Fruit fly (Drosophila melanogaster) whole organism, embryonic: ENCODE results near the gene Plap.

Experiments used
- Ada2b ChIP-seq: fragments of 200-800 bp; sonication (Bioruptor generic); IDR thresholded peaks from 2 replicates; pipeline ENCODE4 v1.3.6; 2022; ENCODE audit warnings: missing biosample characterization, missing genetic modification characterization
- CG14860 ChIP-seq: fragments of 200-800 bp; sonication (Bioruptor generic); IDR thresholded peaks from 3 replicates; pipeline ENCODE4 v1.3.6; 2022; ENCODE audit warnings: missing biosample characterization, missing genetic modification characterization; ENCODE audit not compliant: partially characterized antibody
- CG14965 ChIP-seq: fragments of 200-800 bp; sonication (Bioruptor generic); optimal IDR thresholded peaks from 2 replicates; lab custom pipeline; 2016; ENCODE audit warnings: missing biosample characterization, missing genetic modification characterization, borderline replicate concordance
- CG15011 ChIP-seq: fragments of 200-800 bp; sonication (Bioruptor generic); optimal IDR thresholded peaks from 3 replicates; lab custom pipeline; 2018; ENCODE audit warnings: missing biosample characterization, mild to moderate bottlenecking, missing genetic modification characterization
- CG16813 ChIP-seq: fragments of 200-800 bp; sonication (Bioruptor generic); IDR thresholded peaks from 3 replicates; pipeline ENCODE4 v1.3.6; 2022; ENCODE audit warnings: missing biosample characterization, missing genetic modification characterization; ENCODE audit not compliant: partially characterized antibody
- CG17612 ChIP-seq: fragments of 200-800 bp; sonication (Bioruptor generic); IDR thresholded peaks from 2 replicates; pipeline ENCODE4 v1.3.6; 2022; ENCODE audit warnings: missing biosample characterization, missing genetic modification characterization
- CG30403 ChIP-seq: fragments of 200-800 bp; sonication (Bioruptor generic); optimal IDR thresholded peaks from 3 replicates; lab custom pipeline; 2016; ENCODE audit warnings: missing biosample characterization, missing genetic modification characterization
- CG31365 ChIP-seq: fragments of 200-800 bp; sonication (Bioruptor generic); optimal IDR thresholded peaks from 2 replicates; lab custom pipeline; 2018; ENCODE audit warnings: missing biosample characterization, mild to moderate bottlenecking, missing genetic modification characterization
- CG32532 ChIP-seq: fragments of 200-800 bp; sonication (Bioruptor generic); IDR thresholded peaks from 2 replicates; pipeline ENCODE4 v1.3.6; 2022; ENCODE audit warnings: missing biosample characterization, missing genetic modification characterization
- CG34224 ChIP-seq: fragments of 200-800 bp; sonication (Bioruptor generic); IDR thresholded peaks from 3 replicates; pipeline ENCODE4 v1.3.6; 2022; ENCODE audit warnings: missing biosample characterization, missing genetic modification characterization; ENCODE audit not compliant: partially characterized antibody
- CG43689 ChIP-seq: fragments of 200-800 bp; sonication (Bioruptor generic); IDR thresholded peaks from 2 replicates; pipeline ENCODE4 v1.3.6; 2022; ENCODE audit warnings: missing biosample characterization, missing genetic modification characterization
- CG9797 ChIP-seq: fragments of 200-800 bp; sonication (Bioruptor generic); optimal IDR thresholded peaks from 3 replicates; lab custom pipeline; 2018; ENCODE audit warnings: missing biosample characterization, mild to moderate bottlenecking, missing genetic modification characterization
- Dbx ChIP-seq: fragments of 200-800 bp; sonication (Bioruptor generic); IDR thresholded peaks from 3 replicates; pipeline ENCODE4 v1.3.6; 2022; ENCODE audit warnings: missing biosample characterization, missing genetic modification characterization
- Dfd ChIP-seq, 2 experiments: fragments of >200 bp; optimal IDR thresholded peaks; 2 replicates each; lab custom pipeline; 2017; ENCODE audit warnings: missing biosample characterization in 2 of 2, missing genetic modification characterization in 2 of 2
- Fer1 ChIP-seq: fragments of 200-800 bp; sonication (Bioruptor generic); optimal IDR thresholded peaks from 2 replicates; lab custom pipeline; 2017; ENCODE audit warnings: missing biosample characterization, mild to moderate bottlenecking, missing genetic modification characterization
- GATAe ChIP-seq: fragments of 200-800 bp; sonication (Bioruptor generic); conservative IDR thresholded peaks from 2 replicates; pipeline ENCODE4 v1.3.6; 2022; ENCODE audit warnings: missing biosample characterization, missing genetic modification characterization
- HLH54F ChIP-seq: fragments of 200-800 bp; sonication (Bioruptor generic); optimal IDR thresholded peaks from 3 replicates; lab custom pipeline; 2016; ENCODE audit warnings: missing biosample characterization, missing genetic modification characterization
- Scr ChIP-seq: fragments of 200-800 bp; sonication (Bioruptor generic); IDR thresholded peaks from 2 replicates; pipeline ENCODE4 v1.3.6; 2022; ENCODE audit warnings: missing biosample characterization, missing genetic modification characterization; ENCODE audit not compliant: partially characterized antibody
- Sin3A ChIP-seq: fragments of >200 bp; optimal IDR thresholded peaks from 2 replicates; lab custom pipeline; 2018
- Tbp ChIP-seq: fragments of >200 bp; optimal IDR thresholded peaks from 2 replicates; lab custom pipeline; 2018; ENCODE audit warnings: missing biosample characterization, missing genetic modification characterization
- Usf ChIP-seq: fragments of 200-800 bp; sonication (Bioruptor generic); optimal IDR thresholded peaks from 2 replicates; lab custom pipeline; 2017; ENCODE audit warnings: missing genotype, missing biosample characterization, missing genetic modification characterization
- Xbp1 ChIP-seq: fragments of 200-800 bp; sonication (Bioruptor generic); optimal IDR thresholded peaks from 3 replicates; lab custom pipeline; 2016; ENCODE audit warnings: missing biosample characterization, mild to moderate bottlenecking, missing genetic modification characterization
- Xrp1 ChIP-seq: fragments of 200-800 bp; sonication (Bioruptor generic); IDR thresholded peaks from 2 replicates; pipeline ENCODE4 v1.3.6; 2022; ENCODE audit warnings: missing biosample characterization, missing genetic modification characterization
- YL-1 ChIP-seq: fragments of 200-800 bp; sonication (Bioruptor generic); optimal IDR thresholded peaks from 3 replicates; lab custom pipeline; 2017; ENCODE audit warnings: missing biosample characterization, mild to moderate bottlenecking, missing genetic modification characterization
- bigmax ChIP-seq: fragments of 200-800 bp; sonication (Bioruptor generic); optimal IDR thresholded peaks from 2 replicates; lab custom pipeline; 2018; ENCODE audit warnings: missing biosample characterization, mild to moderate bottlenecking, missing genetic modification characterization
- chinmo ChIP-seq: fragments of 200-800 bp; sonication (Bioruptor generic); IDR thresholded peaks from 4 replicates; pipeline ENCODE4 v1.3.6; 2022; ENCODE audit warnings: missing biosample characterization, missing genetic modification characterization; ENCODE audit not compliant: partially characterized antibody
- ci ChIP-seq: fragments of 200-800 bp; sonication (Bioruptor generic); IDR thresholded peaks from 3 replicates; pipeline ENCODE4 v1.3.6; 2022; ENCODE audit warnings: missing biosample characterization, missing genetic modification characterization
- danr ChIP-seq: fragments of 200-800 bp; sonication (Bioruptor generic); IDR thresholded peaks from 2 replicates; pipeline ENCODE4 v1.3.6; 2022; ENCODE audit warnings: missing biosample characterization, missing genetic modification characterization
- emc ChIP-seq: fragments of 200-800 bp; sonication (Bioruptor generic); optimal IDR thresholded peaks from 2 replicates; lab custom pipeline; 2016; ENCODE audit warnings: missing biosample characterization, missing genetic modification characterization
- hbn ChIP-seq: fragments of 200-800 bp; sonication (Bioruptor generic); IDR thresholded peaks from 2 replicates; pipeline ENCODE4 v1.3.6; 2022; ENCODE audit warnings: missing biosample characterization, missing genetic modification characterization; ENCODE audit not compliant: partially characterized antibody
- insv ChIP-seq, 2 experiments: fragments of 200-800 bp; sonication (Bioruptor generic); optimal IDR thresholded peaks; 3 replicates each; lab custom pipeline; 2016 to 2018; ENCODE audit warnings: missing biosample characterization in 2 of 2, missing genetic modification characterization in 2 of 2
- inv ChIP-seq: fragments of 200-800 bp; sonication (Bioruptor generic); IDR thresholded peaks from 2 replicates; pipeline ENCODE4 v1.3.6; 2022; ENCODE audit warnings: missing biosample characterization, missing genetic modification characterization; ENCODE audit not compliant: partially characterized antibody
- jing ChIP-seq: fragments of 200-800 bp; sonication (Bioruptor generic); optimal IDR thresholded peaks from 2 replicates; lab custom pipeline; 2018; ENCODE audit warnings: missing biosample characterization, mild to moderate bottlenecking, missing genetic modification characterization
- jumu ChIP-seq: fragments of 200-800 bp; sonication (Bioruptor generic); optimal IDR thresholded peaks from 3 replicates; lab custom pipeline; 2016; ENCODE audit warnings: missing biosample characterization, missing genetic modification characterization
- kah ChIP-seq: fragments of 200-800 bp; sonication (Bioruptor generic); optimal IDR thresholded peaks from 2 replicates; lab custom pipeline; 2018; ENCODE audit warnings: missing biosample characterization, mild to moderate bottlenecking, missing genetic modification characterization
- klu ChIP-seq: fragments of 200-800 bp; sonication (Bioruptor generic); IDR thresholded peaks from 2 replicates; pipeline ENCODE4 v1.3.6; 2022; ENCODE audit warnings: missing biosample characterization, missing genetic modification characterization
- knrl ChIP-seq: fragments of 200-800 bp; sonication (Bioruptor generic); IDR thresholded peaks from 3 replicates; pipeline ENCODE4 v1.3.6; 2022; ENCODE audit warnings: missing biosample characterization, missing genetic modification characterization; ENCODE audit not compliant: partially characterized antibody
- luna ChIP-seq: fragments of 200-800 bp; sonication (Bioruptor generic); optimal IDR thresholded peaks from 2 replicates; lab custom pipeline; 2016; ENCODE audit warnings: missing biosample characterization, missing genetic modification characterization
- maf-S ChIP-seq: fragments of 200-800 bp; sonication (Bioruptor generic); optimal IDR thresholded peaks from 2 replicates; lab custom pipeline; 2016; ENCODE audit warnings: missing biosample characterization, missing genetic modification characterization
- nerfin-2 ChIP-seq: fragments of 200-800 bp; sonication (Bioruptor generic); IDR thresholded peaks from 2 replicates; pipeline ENCODE4 v1.3.6; 2022; ENCODE audit warnings: missing biosample characterization, missing genetic modification characterization; ENCODE audit not compliant: partially characterized antibody
- org-1 ChIP-seq: fragments of 200-800 bp; sonication (Bioruptor generic); optimal IDR thresholded peaks from 2 replicates; lab custom pipeline; 2017; ENCODE audit warnings: missing biosample characterization, missing genetic modification characterization
- otp ChIP-seq: fragments of 200-800 bp; sonication (Bioruptor generic); IDR thresholded peaks from 3 replicates; pipeline ENCODE4, ENCODE4 v1.3.6; 2022; ENCODE audit warnings: missing biosample characterization, missing genetic modification characterization
- row ChIP-seq: fragments of 200-800 bp; sonication (Bioruptor generic); IDR thresholded peaks from 3 replicates; pipeline ENCODE4 v1.3.6; 2022; ENCODE audit warnings: missing biosample characterization, missing genetic modification characterization
- scrt ChIP-seq: fragments of 200-800 bp; sonication (Bioruptor generic); optimal IDR thresholded peaks from 2 replicates; lab custom pipeline; 2018; ENCODE audit warnings: missing biosample characterization, mild to moderate bottlenecking, missing genetic modification characterization, moderate library complexity
- sens-2 ChIP-seq: fragments of 200-800 bp; sonication (Bioruptor generic); IDR thresholded peaks from 2 replicates; pipeline ENCODE4 v1.3.6; 2022; ENCODE audit warnings: missing biosample characterization, missing genetic modification characterization
- shn ChIP-seq: fragments of 200-800 bp; sonication (Bioruptor generic); optimal IDR thresholded peaks from 3 replicates; lab custom pipeline; 2016; ENCODE audit warnings: missing biosample characterization, missing genetic modification characterization
- vvl ChIP-seq: fragments of 200-800 bp; sonication (Bioruptor generic); IDR thresholded peaks from 2 replicates; pipeline ENCODE4 v1.3.6; 2022; ENCODE audit warnings: missing biosample characterization, missing genetic modification characterization
- wor ChIP-seq: fragments of 200-800 bp; sonication (Bioruptor generic); IDR thresholded peaks from 2 replicates; pipeline ENCODE4 v1.3.6; 2022; ENCODE audit warnings: missing biosample characterization, missing genetic modification characterization
- z ChIP-seq: fragments of 200-800 bp; sonication (Bioruptor generic); IDR thresholded peaks from 3 replicates; pipeline ENCODE4 v1.3.6; 2022; ENCODE audit warnings: missing biosample characterization, missing genetic modification characterization
- zen ChIP-seq: fragments of 200-800 bp; sonication (Bioruptor generic); optimal IDR thresholded peaks from 3 replicates; lab custom pipeline; 2018; ENCODE audit warnings: missing biosample characterization, mild to moderate bottlenecking, missing genetic modification characterization, moderate library complexity
- zfh2 ChIP-seq: fragments of 200-800 bp; sonication (Bioruptor generic); optimal IDR thresholded peaks from 2 replicates; lab custom pipeline; 2016; ENCODE audit warnings: missing biosample characterization, missing genetic modification characterization

Gene Plap

DNA sequence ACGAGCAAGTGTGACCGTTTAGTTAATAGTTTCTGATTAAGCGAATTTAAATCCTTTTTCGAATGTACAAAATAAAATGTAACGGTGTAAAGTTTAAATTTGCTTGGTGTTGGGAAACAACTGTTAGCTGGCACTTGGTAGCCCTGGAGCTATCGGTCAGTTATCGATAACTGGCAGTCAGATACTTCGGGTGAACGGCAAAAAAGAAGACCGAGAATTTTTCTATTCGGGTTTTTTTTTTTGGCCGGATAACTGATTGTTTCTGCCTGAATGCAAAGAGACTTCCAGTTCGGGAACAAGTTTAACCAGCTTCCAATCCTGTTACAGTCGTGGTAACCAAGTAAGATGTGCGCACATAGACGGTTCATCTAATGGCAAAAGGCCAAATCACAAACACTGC lies 7.4 kb upstream of the Plap start, which contains the start of gene CG4896 (continued):
- no peak for TF ChIP-seq jing (GFP tag; lab: Kevin White, UChicago)
- TF ChIP-seq Dbx (GFP tag; lab: Robert Waterston, UW): 0 out of 3 replicates have a peak, but pooled peaks have one; percentile 28
- no peak for TF ChIP-seq z (GFP tag; lab: Robert Waterston, UW)
- TF ChIP-seq CG30403 (GFP tag; lab: Kevin White, UChicago): no peak
- TF ChIP-seq emc (GFP tag; lab: Kevin White, UChicago): no peak
- TF ChIP-seq bigmax (GFP tag; lab: Kevin White, UChicago): no peak
- TF ChIP-seq Ada2b (GFP tag; lab: Robert Waterston, UW): no peak
- TF ChIP-seq CG16813 (GFP tag; lab: Robert Waterston, UW): peak; percentile 55; the same call in 2 of the 3 replicates
- peak; percentile 19 for TF ChIP-seq Xbp1 (GFP tag; lab: Kevin White, UChicago)
- peak; percentile 64 for TF ChIP-seq Scr (GFP tag; lab: Robert Waterston, UW)
- no peak for TF ChIP-seq kah
- TF ChIP-seq shn: peak; percentile 10
- no peak for TF ChIP-seq jumu (GFP tag; lab: Kevin White, UChicago)
- peak; percentile 71 for TF ChIP-seq CG34224 (GFP tag; lab: Robert Waterston, UW)
- TF ChIP-seq YL-1 (GFP tag; lab: Kevin White, UChicago): peak; percentile 83
- TF ChIP-seq CG14860 (GFP tag; lab: Robert Waterston, UW): peak; percentile 57; the same call in 2 of the 3 replicates
- peak; percentile 27; the same call in 1 of the 2 replicates for TF ChIP-seq Xrp1 (GFP tag; lab: Robert Waterston, UW)
- TF ChIP-seq CG14965: no peak
- TF ChIP-seq GATAe (GFP tag; lab: Robert Waterston, UW): no peak
- TF ChIP-seq CG31365: no peak
- TF ChIP-seq scrt (GFP tag; lab: Kevin White, UChicago): no peak
- peak; percentile 36 for TF ChIP-seq zfh2 (GFP tag; lab: Kevin White, UChicago)
- peak; percentile 14 for TF ChIP-seq CG9797 (GFP tag; lab: Kevin White, UChicago)
- no peak for TF ChIP-seq otp (GFP tag; lab: Robert Waterston, UW)
- no peak for TF ChIP-seq Tbp (GFP tag; lab: Kevin White, UChicago)
- TF ChIP-seq CG43689 (GFP tag; lab: Robert Waterston, UW): no peak
- TF ChIP-seq klu (GFP tag; lab: Robert Waterston, UW): no peak
- no peak for TF ChIP-seq danr (GFP tag; lab: Robert Waterston, UW)
- no peak for TF ChIP-seq maf-S
- TF ChIP-seq vvl (GFP tag; lab: Robert Waterston, UW): peak; percentile 63
- peak; percentile 49; the same call in 1 of the 3 replicates for TF ChIP-seq ci (GFP tag; lab: Robert Waterston, UW)
- TF ChIP-seq knrl (GFP tag; lab: Robert Waterston, UW): peak; percentile 48; the same call in 2 of the 3 replicates
- TF ChIP-seq sens-2 (GFP tag; lab: Robert Waterston, UW): no peak
- TF ChIP-seq CG32532 (GFP tag; lab: Robert Waterston, UW): no peak
- no peak for TF ChIP-seq insv (GFP tag; optimal IDR thresholded peaks at IDR 0.05; lab: Kevin White, UChicago)
- TF ChIP-seq hbn (GFP tag; lab: Robert Waterston, UW): peak; percentile 36; the same call in 1 of the 2 replicates
- peak; percentile 62 for TF ChIP-seq nerfin-2 (GFP tag; lab: Robert Waterston, UW)
- no peak for TF ChIP-seq Fer1 (GFP tag; lab: Kevin White, UChicago)
- TF ChIP-seq Sin3A (lab: Kevin White, UChicago): peak; percentile 29
- peak; percentile 6 for TF ChIP-seq luna (GFP tag; lab: Kevin White, UChicago)
- TF ChIP-seq wor (GFP tag; lab: Robert Waterston, UW): no peak
- TF ChIP-seq CG15011 (GFP tag; lab: Kevin White, UChicago): no peak
- TF ChIP-seq inv (GFP tag; lab: Robert Waterston, UW): peak; percentile 36; the same call in 1 of the 2 replicates
- TF ChIP-seq row (GFP tag; lab: Robert Waterston, UW): peak; percentile 27; the same call in 1 of the 3 replicates
- TF ChIP-seq HLH54F: no peak
- no peak for TF ChIP-seq Dfd (GFP tag; optimal IDR thresholded peaks at IDR 0.05; lab: Kevin White, UChicago)
- TF ChIP-seq org-1 (GFP tag; lab: Kevin White, UChicago): no peak
- no peak for TF ChIP-seq Usf (GFP tag; lab: Kevin White, UChicago)
- TF ChIP-seq CG17612 (GFP tag; lab: Robert Waterston, UW): no peak
- TF ChIP-seq chinmo (GFP tag; lab: Robert Waterston, UW): peak; percentile 77; the same call in 1 of the 4 replicates
- no peak for TF ChIP-seq zen
